Worm (Caenorhabditis elegans) whole organism, L4 larva: ENCODE data around the gene T02D1.9.

Source experiments
- F10B5.3 ChIP-seq: sonication (generic microtip); optimal IDR thresholded peaks from 2 replicates; lab custom pipeline; 2016; ENCODE audit warnings: mild to moderate bottlenecking, missing genetic modification characterization, missing compliant biosample characterization
- F37D6.2 ChIP-seq: sonication (generic microtip); optimal IDR thresholded peaks from 2 replicates; lab custom pipeline; 2016; ENCODE audit warnings: mild to moderate bottlenecking, missing genetic modification characterization, missing compliant biosample characterization
- Y105C5A.15 ChIP-seq: fragments of 200-800 bp; sonication (Bioruptor generic); IDR thresholded peaks from 2 replicates; pipeline ENCODE4 v1.3.6; 2022; ENCODE audit warnings: missing genetic modification characterization, missing compliant biosample characterization
- Y5F2A.4 ChIP-seq: fragments of 200-800 bp; sonication (Bioruptor generic); optimal IDR thresholded peaks from 2 replicates; lab custom pipeline; 2018; ENCODE audit warnings: mild to moderate bottlenecking, missing genetic modification characterization, missing compliant biosample characterization
- ZK337.2 ChIP-seq: fragments of 200-800 bp; sonication (Bioruptor generic); IDR thresholded peaks from 2 replicates; pipeline ENCODE4 v1.3.6; 2022; ENCODE audit warnings: missing genetic modification reagents, missing genetic modification characterization, missing compliant biosample characterization
- ama-1 ChIP-seq: fragments of 150-350 bp; optimal IDR thresholded peaks from 2 replicates; lab custom pipeline; 2014; ENCODE audit warnings: inconsistent platforms, mixed read lengths
- ceh-44 ChIP-seq: fragments of 200-800 bp; sonication (Bioruptor generic); IDR thresholded peaks from 2 replicates; pipeline ENCODE4 v1.3.6; 2022; ENCODE audit warnings: missing genetic modification reagents, missing genetic modification characterization, missing compliant biosample characterization
- ceh-62 ChIP-seq: sonication (generic microtip); optimal IDR thresholded peaks from 2 replicates; lab custom pipeline; 2017; ENCODE audit warnings: missing biosample characterization, missing genetic modification characterization
- ceh-82 ChIP-seq: sonication (generic microtip); optimal IDR thresholded peaks from 2 replicates; lab custom pipeline; 2017; ENCODE audit warnings: missing biosample characterization, missing genetic modification characterization
- daf-12 ChIP-seq: fragments of 150-350 bp; optimal IDR thresholded peaks from 2 replicates; lab custom pipeline; 2014; ENCODE audit warnings: missing biosample characterization, missing genetic modification reagents, missing genetic modification characterization
- daf-16 ChIP-seq, 3 experiments: sonication (generic microtip); optimal IDR thresholded peaks; 2 replicates each; lab custom pipeline; 2016 to 2017; ENCODE audit warnings: missing genetic modification characterization in 3 of 3, missing genetic modification reagents in 3 of 3, mild to moderate bottlenecking in 2 of 3, missing compliant biosample characterization in 2 of 3, missing biosample characterization in 1 of 3, moderate library complexity in 1 of 3
- daf-19 ChIP-seq: fragments of 200-800 bp; sonication (Bioruptor generic); conservative IDR thresholded peaks from 2 replicates; pipeline ENCODE4 v1.3.6; 2022; ENCODE audit warnings: missing genetic modification characterization, missing compliant biosample characterization
- daf-8 ChIP-seq: fragments of 200-800 bp; sonication (Bioruptor generic); IDR thresholded peaks from 2 replicates; pipeline ENCODE4 v1.3.6; 2022; ENCODE audit warnings: missing genetic modification characterization, missing compliant biosample characterization
- dmd-6 ChIP-seq: fragments of 200-800 bp; sonication (Bioruptor generic); IDR thresholded peaks from 2 replicates; pipeline ENCODE4 v1.3.6; 2022; ENCODE audit warnings: missing genetic modification reagents, missing genetic modification characterization, missing compliant biosample characterization
- dmd-8 ChIP-seq: fragments of 200-800 bp; sonication (Bioruptor generic); IDR thresholded peaks from 2 replicates; pipeline ENCODE4 v1.3.6; 2022; ENCODE audit warnings: missing genetic modification characterization, missing compliant biosample characterization
- dmd-9 ChIP-seq: fragments of 200-800 bp; sonication (Bioruptor generic); IDR thresholded peaks from 2 replicates; pipeline ENCODE4 v1.3.6; 2022; ENCODE audit warnings: missing genetic modification reagents, missing genetic modification characterization, missing compliant biosample characterization
- duxl-1 ChIP-seq: sonication (generic microtip); optimal IDR thresholded peaks from 2 replicates; lab custom pipeline; 2016; ENCODE audit warnings: mild to moderate bottlenecking, missing genetic modification characterization, moderate library complexity, missing compliant biosample characterization; ENCODE audit not compliant: poor library complexity
- dve-1 ChIP-seq: sonication (generic microtip); optimal IDR thresholded peaks from 2 replicates; lab custom pipeline; 2017; ENCODE audit warnings: antibody characterized with exemption, mild to moderate bottlenecking, missing genetic modification characterization, missing compliant biosample characterization; ENCODE audit not compliant: insufficient read depth
- egl-27 ChIP-seq: sonication (generic microtip); optimal IDR thresholded peaks from 3 replicates; lab custom pipeline; 2017; ENCODE audit warnings: missing biosample characterization, missing genetic modification reagents, missing genetic modification characterization
- fos-1 ChIP-seq: fragments of 150-350 bp; optimal IDR thresholded peaks from 2 replicates; lab custom pipeline; 2014; ENCODE audit warnings: missing biosample characterization, missing genetic modification characterization
- hif-1 ChIP-seq, 2 experiments: sonication (generic microtip); optimal IDR thresholded peaks; 2 replicates each; lab custom pipeline; 2016 to 2017; ENCODE audit warnings: missing compliant biosample characterization in 2 of 2, missing genetic modification characterization in 2 of 2, missing genetic modification reagents in 2 of 2, missing genotype in 2 of 2, mild to moderate bottlenecking in 1 of 2
- hlh-30 ChIP-seq: sonication (generic microtip); optimal IDR thresholded peaks from 2 replicates; lab custom pipeline; 2017; ENCODE audit warnings: antibody characterized with exemption, mild to moderate bottlenecking, missing genetic modification characterization, missing compliant biosample characterization; ENCODE audit not compliant: insufficient read depth
- lim-7 ChIP-seq: fragments of 200-800 bp; sonication (Bioruptor generic); IDR thresholded peaks from 2 replicates; pipeline ENCODE4 v1.3.6; 2022; ENCODE audit warnings: missing genetic modification characterization, missing compliant biosample characterization
- lin-13 ChIP-seq: fragments of 150-350 bp; optimal IDR thresholded peaks from 2 replicates; lab custom pipeline; 2014; ENCODE audit warnings: missing biosample characterization, missing genetic modification reagents, missing genetic modification characterization
- lin-15B ChIP-seq: fragments of 150-350 bp; sonication (generic microtip); optimal IDR thresholded peaks from 3 replicates; lab custom pipeline; 2014; ENCODE audit warnings: missing biosample characterization, missing genetic modification characterization
- lin-38 ChIP-seq: fragments of 200-800 bp; sonication (Bioruptor generic); IDR thresholded peaks from 2 replicates; pipeline ENCODE4 v1.3.6; 2022; ENCODE audit warnings: missing genetic modification reagents, missing genetic modification characterization, missing compliant biosample characterization
- lin-39 ChIP-seq: fragments of 150-350 bp; optimal IDR thresholded peaks from 2 replicates; lab custom pipeline; 2014; ENCODE audit warnings: missing biosample characterization, missing genetic modification reagents, missing genetic modification characterization
- lsy-2 ChIP-seq, 2 experiments: fragments of 150-350 bp in 1 of 2; sonication (generic microtip) in 1 of 2; optimal IDR thresholded peaks; 2 replicates each; lab custom pipeline; 2014 to 2017; ENCODE audit warnings: missing biosample characterization in 2 of 2, missing genetic modification characterization in 2 of 2
- madf-5 ChIP-seq, 2 experiments: fragments of 200-800 bp; sonication (Bioruptor generic); IDR thresholded peaks; 2 replicates each; pipeline ENCODE4 v1.3.6; 2022; ENCODE audit warnings: missing compliant biosample characterization in 2 of 2, missing genetic modification characterization in 2 of 2
- mdt-29 ChIP-seq: fragments of 200-800 bp; sonication (Bioruptor generic); IDR thresholded peaks from 2 replicates; pipeline ENCODE4 v1.3.6; 2022; ENCODE audit warnings: missing genetic modification reagents, missing genetic modification characterization, missing compliant biosample characterization
- mes-2 ChIP-seq: sonication (generic microtip); optimal IDR thresholded peaks from 2 replicates; lab custom pipeline; 2016; ENCODE audit warnings: missing genotype, mild to moderate bottlenecking, missing genetic modification characterization, missing compliant biosample characterization; ENCODE audit not compliant: poor library complexity, severe bottlenecking
- mxl-2 ChIP-seq: fragments of 200-800 bp; sonication (Bioruptor generic); conservative IDR thresholded peaks from 2 replicates; pipeline ENCODE4 v1.3.6; 2022; ENCODE audit warnings: missing genetic modification reagents, missing genetic modification characterization, missing compliant biosample characterization
- mxl-3 ChIP-seq: fragments of 200-800 bp; sonication (Bioruptor generic); optimal IDR thresholded peaks from 2 replicates; lab custom pipeline; 2018; ENCODE audit warnings: mild to moderate bottlenecking, missing genetic modification characterization, missing compliant biosample characterization
- nhr-10 ChIP-seq: fragments of 150-350 bp; optimal IDR thresholded peaks from 2 replicates; lab custom pipeline; 2014; ENCODE audit warnings: missing biosample characterization, missing genetic modification characterization
- nhr-102 ChIP-seq: sonication (generic microtip); optimal IDR thresholded peaks from 2 replicates; lab custom pipeline; 2016; ENCODE audit warnings: mild to moderate bottlenecking, missing genetic modification characterization, moderate library complexity, missing compliant biosample characterization
- nhr-11 ChIP-seq: fragments of 150-350 bp; optimal IDR thresholded peaks from 2 replicates; lab custom pipeline; 2014; ENCODE audit warnings: missing biosample characterization, missing genetic modification characterization
- nhr-237 ChIP-seq: sonication (generic microtip); optimal IDR thresholded peaks from 2 replicates; lab custom pipeline; 2017; ENCODE audit warnings: missing biosample characterization, missing genetic modification characterization
- nhr-28 ChIP-seq: fragments of 150-350 bp; optimal IDR thresholded peaks from 2 replicates; lab custom pipeline; 2014; ENCODE audit warnings: missing biosample characterization, missing genetic modification characterization
- nhr-42 ChIP-seq: fragments of 200-800 bp; sonication (Bioruptor generic); IDR thresholded peaks from 2 replicates; pipeline ENCODE4 v1.3.6; 2022; ENCODE audit warnings: missing genetic modification characterization, missing compliant biosample characterization
- nhr-77 ChIP-seq: fragments of 150-350 bp; optimal IDR thresholded peaks from 2 replicates; lab custom pipeline; 2014; ENCODE audit warnings: missing biosample characterization, missing genetic modification characterization
- pha-4 ChIP-seq, 2 experiments: fragments of 150-350 bp in 1 of 2; fragments of 200-800 bp in 1 of 2; sonication (Bioruptor generic) in 1 of 2; IDR thresholded peaks in 1 of 2; optimal IDR thresholded peaks in 1 of 2; 2 replicates each; pipeline versions ENCODE4 v1.3.6 to Lab custom; 2014 to 2022; ENCODE audit warnings: missing genetic modification characterization in 2 of 2, missing genetic modification reagents in 2 of 2, missing biosample characterization in 1 of 2, missing compliant biosample characterization in 1 of 2
- pqm-1 ChIP-seq: sonication (generic microtip); optimal IDR thresholded peaks from 2 replicates; lab custom pipeline; 2017; ENCODE audit warnings: missing biosample characterization, missing genetic modification characterization
- saeg-2 ChIP-seq: fragments of 200-800 bp; sonication (Bioruptor generic); IDR thresholded peaks from 2 replicates; pipeline ENCODE4 v1.3.6; 2022; ENCODE audit warnings: missing genetic modification reagents, missing genetic modification characterization, missing compliant biosample characterization
- tra-1 ChIP-seq: fragments of 200-800 bp; sonication (Bioruptor generic); IDR thresholded peaks from 2 replicates; pipeline ENCODE4 v1.3.6; 2022; ENCODE audit warnings: missing genetic modification reagents, missing genetic modification characterization, missing compliant biosample characterization
- unc-130 ChIP-seq: sonication (generic microtip); optimal IDR thresholded peaks from 2 replicates; lab custom pipeline; 2016; ENCODE audit warnings: missing genetic modification reagents, missing genetic modification characterization, missing compliant biosample characterization
- zip-11 ChIP-seq: fragments of 200-800 bp; sonication (Bioruptor generic); IDR thresholded peaks from 2 replicates; pipeline ENCODE4 v1.3.6; 2022; ENCODE audit warnings: missing genetic modification characterization, missing compliant biosample characterization

T02D1.9 gene

ce11 chrIV:17395910-17396309 is 11.5 kb downstream of the T02D1.9 start, which contains the start of gene sru-15:
TSS of gene sru-15 (plus strand) at chrIV:17396210.
- no peak for TF ChIP-seq ceh-44
- TF ChIP-seq mes-2 (tag; lab: Kevin White, UChicago), result no peak
- no peak for TF ChIP-seq mxl-2 (GFP tag; lab: Robert Waterston, UW)
- no peak for TF ChIP-seq unc-130
- TF ChIP-seq tra-1 (GFP tag; lab: Robert Waterston, UW), result no peak
- no peak for TF ChIP-seq zip-11 (GFP tag; lab: Robert Waterston, UW)
- no peak for TF ChIP-seq Y105C5A.15 (GFP tag; lab: Robert Waterston, UW)
- no peak for TF ChIP-seq daf-19 (GFP tag; lab: Robert Waterston, UW)
- TF ChIP-seq fos-1 (tag; lab: Kevin White, UChicago), result no peak
- no peak for TF ChIP-seq nhr-10 (tag; lab: Kevin White, UChicago)
- no peak for TF ChIP-seq nhr-11 (tag; lab: Kevin White, UChicago)
- TF ChIP-seq ceh-82 (tag; lab: Kevin White, UChicago), result no peak
- no peak for TF ChIP-seq lim-7 (GFP tag; lab: Robert Waterston, UW)
- TF ChIP-seq ceh-62, result no peak
- TF ChIP-seq lin-38 (GFP tag; lab: Robert Waterston, UW), result no peak
- TF ChIP-seq F10B5.3, result no peak
- no peak for TF ChIP-seq mdt-29
- TF ChIP-seq hif-1 (tag; optimal IDR thresholded peaks at IDR 0.05; lab: Kevin White, UChicago), result no peak

- no peak for TF ChIP-seq daf-8
- TF ChIP-seq nhr-42 (GFP tag; lab: Robert Waterston, UW), result no peak
- TF ChIP-seq lsy-2 (tag; optimal IDR thresholded peaks at IDR 0.05; lab: Kevin White, UChicago), result no peak
- no peak for TF ChIP-seq lim-7 (GFP tag; lab: Robert Waterston, UW)
- no peak for TF ChIP-seq F10B5.3
- no peak for TF ChIP-seq pha-4 (GFP tag; IDR thresholded peaks at IDR 0.05; lab: Robert Waterston, UW)
- no peak for TF ChIP-seq pha-4 (tag; optimal IDR thresholded peaks at IDR 0.05; lab: Kevin White, UChicago)
- no peak for TF ChIP-seq ZK337.2 (GFP tag; lab: Robert Waterston, UW)
- no peak for TF ChIP-seq duxl-1 (tag; lab: Kevin White, UChicago)
- TF ChIP-seq daf-16 (GFP tag; optimal IDR thresholded peaks at IDR 0.05; lab: Kevin White, UChicago), result no peak
- TF ChIP-seq daf-16 (tag; optimal IDR thresholded peaks at IDR 0.05; lab: Kevin White, UChicago), result peak; percentile 60
- TF ChIP-seq ama-1 (lab: Kevin White, UChicago), result no peak
- no peak for TF ChIP-seq dmd-9 (GFP tag; lab: Robert Waterston, UW)
- no peak for TF ChIP-seq dve-1
- TF ChIP-seq tra-1 (GFP tag; lab: Robert Waterston, UW), result no peak
- TF ChIP-seq nhr-77 (tag; lab: Kevin White, UChicago), result no peak
- TF ChIP-seq saeg-2 (GFP tag; lab: Robert Waterston, UW), result no peak
- TF ChIP-seq pqm-1 (tag; lab: Kevin White, UChicago), result peak; percentile 78
- TF ChIP-seq egl-27 (tag; lab: Kevin White, UChicago), result no peak
- no peak for TF ChIP-seq fos-1 (tag; lab: Kevin White, UChicago)
- peak; percentile 74 for TF ChIP-seq mxl-3 (GFP tag; lab: Kevin White, UChicago)
- TF ChIP-seq daf-12 (tag; lab: Kevin White, UChicago), result no peak
- TF ChIP-seq dmd-8, result no peak
- no peak for TF ChIP-seq daf-19 (GFP tag; lab: Robert Waterston, UW)
- no peak for TF ChIP-seq Y5F2A.4 (GFP tag; lab: Kevin White, UChicago)
- TF ChIP-seq lin-39, result no peak
- TF ChIP-seq madf-5 (GFP tag; IDR thresholded peaks at IDR 0.05; lab: Robert Waterston, UW), result no peak
- TF ChIP-seq hlh-30, result no peak
- TF ChIP-seq dmd-6 (GFP tag; lab: Robert Waterston, UW), result peak; percentile 75
- TF ChIP-seq F37D6.2, result no peak
- TF ChIP-seq nhr-11 (tag; lab: Kevin White, UChicago), result no peak
- TF ChIP-seq lin-13 (GFP tag; lab: Kevin White, UChicago), result no peak
- peak; percentile 64 for TF ChIP-seq nhr-28 (tag; lab: Kevin White, UChicago)
- TF ChIP-seq nhr-102, result no peak
- no peak for TF ChIP-seq nhr-237 (tag; lab: Kevin White, UChicago)
- TF ChIP-seq lin-15B (tag; lab: Kevin White, UChicago), result no peak
Measured at ce11 chrIV:17387442-17387967, 19.9 kb downstream of the T02D1.9 start, which contains the start of gene T02D1.8. TSS of gene T02D1.8 (minus strand) at chrIV:17387492.
